Worm (Caenorhabditis elegans): ENCODE measurements around the gene bre-1.

bre-1 gene

DNA sequence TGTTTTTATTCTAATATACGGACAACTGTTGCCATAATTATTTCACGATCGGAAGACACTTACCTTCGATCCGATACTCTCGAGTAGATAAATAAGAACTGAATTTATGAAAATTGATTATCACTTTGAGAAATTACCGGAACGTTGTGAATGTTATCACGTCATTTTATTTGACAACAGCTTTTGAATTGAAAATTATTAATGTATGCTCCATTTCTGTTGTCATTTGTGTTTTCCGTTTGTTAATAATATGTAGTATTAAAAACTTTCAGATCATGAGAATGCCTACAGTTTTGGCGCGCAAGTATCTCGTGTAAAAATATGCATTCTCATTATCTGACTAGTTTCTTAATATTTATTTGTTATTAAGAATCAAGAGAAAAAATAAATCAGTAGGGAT is 47.3 kb downstream of the bre-1 start, which contains the start of gene C53D6.10:
TSS of gene C53D6.10 (minus strand) at position 101 of the 400 bp plus-strand sequence.
- TF ChIP-seq hmbx-1 (tag; optimal IDR thresholded peaks at IDR 0.05) (no peak), ets-7 (tag; optimal IDR thresholded peaks at IDR 0.05) (no peak), ama-1 (optimal IDR thresholded peaks at IDR 0.05) (no peak), tra-4 (tag; optimal IDR thresholded peaks at IDR 0.05) (no peak), scrt-1 (GFP tag; IDR thresholded peaks at IDR 0.05) (no peak)

DNA sequence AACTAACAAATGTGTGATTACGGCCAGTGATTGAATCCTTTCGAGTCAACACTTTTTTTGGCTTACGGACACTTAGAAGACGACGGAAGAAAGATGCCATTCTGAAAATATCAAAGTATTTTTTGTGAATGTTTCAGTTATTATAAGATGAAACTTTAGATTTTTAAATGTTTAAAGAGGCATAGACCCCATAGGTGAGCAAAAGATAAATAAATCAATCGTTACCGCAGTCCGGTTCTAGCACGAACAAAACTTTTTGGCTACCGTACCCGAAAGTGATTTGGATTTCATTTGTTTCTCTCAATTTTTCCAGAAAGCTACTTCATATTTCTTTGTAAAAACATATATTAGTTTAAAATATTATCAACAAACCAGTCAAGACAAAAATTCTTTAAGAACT is 50.0 kb downstream of the bre-1 start, which contains the start of gene C53D6.7:
TSS of gene C53D6.7 (minus strand) at position 101 of the 400 bp plus-strand sequence.
- TF ChIP-seq ets-7 (tag; optimal IDR thresholded peaks at IDR 0.05), result no peak
- no peak for TF ChIP-seq tra-4 (tag; optimal IDR thresholded peaks at IDR 0.05)
- no peak for TF ChIP-seq ceh-13 (GFP tag; optimal IDR thresholded peaks at IDR 0.05)
- TF ChIP-seq F13C5.2 (tag; optimal IDR thresholded peaks at IDR 0.05), result no peak
- no peak for TF ChIP-seq aly-1 (tag; optimal IDR thresholded peaks at IDR 0.05)
- TF ChIP-seq scrt-1 (GFP tag; IDR thresholded peaks at IDR 0.05), result no peak
- TF ChIP-seq hmbx-1 (tag; optimal IDR thresholded peaks at IDR 0.05), result no peak
- no peak for TF ChIP-seq flt-1 (GFP tag; IDR thresholded peaks at IDR 0.05)
- no peak for TF ChIP-seq pes-1 (GFP tag; IDR thresholded peaks at IDR 0.05)
- no peak for TF ChIP-seq B0310.2 (tag; optimal IDR thresholded peaks at IDR 0.05)
- TF ChIP-seq sea-1 (GFP tag; conservative IDR thresholded peaks at IDR 0.05), result no peak

All from whole organism, early embryonic.